Fruit fly (Drosophila melanogaster) whole organism, embryonic: ENCODE results near the gene SMC3.
A peak's percentile ranks its signal among the peaks of the same experiment; 100 is the strongest.

Experiments used
- Atf3 ChIP-seq: fragments of 200-800 bp; sonication (Bioruptor generic); optimal IDR thresholded peaks from 3 replicates; lab custom pipeline; 2016; ENCODE audit warnings: missing biosample characterization, missing genetic modification characterization
- Awh ChIP-seq: fragments of 200-800 bp; sonication (Bioruptor generic); IDR thresholded peaks from 2 replicates; pipeline ENCODE4, ENCODE4 v1.3.6; 2022; ENCODE audit warnings: missing biosample characterization, missing genetic modification characterization
- BEAF-32 ChIP-seq: fragments of 200-800 bp; sonication (Bioruptor generic); optimal IDR thresholded peaks from 3 replicates; lab custom pipeline; 2017; ENCODE audit warnings: missing biosample characterization, missing genetic modification characterization, mild to moderate bottlenecking, moderate library complexity, missing genetic modification reagents
- CG10209 ChIP-seq: fragments of 200-800 bp; sonication (Bioruptor generic); optimal IDR thresholded peaks from 3 replicates; lab custom pipeline; 2017; ENCODE audit warnings: missing biosample characterization, mild to moderate bottlenecking, missing genetic modification characterization, missing genetic modification reagents
- CG10274 ChIP-seq: fragments of 200-800 bp; sonication (Bioruptor generic); optimal IDR thresholded peaks from 3 replicates; lab custom pipeline; 2017; ENCODE audit warnings: missing biosample characterization, mild to moderate bottlenecking, missing genetic modification characterization
- CG13296 ChIP-seq: fragments of 200-800 bp; sonication (Bioruptor generic); optimal IDR thresholded peaks from 3 replicates; lab custom pipeline; 2018; ENCODE audit warnings: missing biosample characterization, mild to moderate bottlenecking, missing genetic modification characterization
- CG14441 ChIP-seq: fragments of 200-800 bp; sonication (Bioruptor generic); IDR thresholded peaks from 2 replicates; pipeline ENCODE4 v1.3.6; 2022; ENCODE audit warnings: missing biosample characterization, missing genetic modification characterization
- CG14860 ChIP-seq: fragments of 200-800 bp; sonication (Bioruptor generic); IDR thresholded peaks from 3 replicates; pipeline ENCODE4 v1.3.6; 2022; ENCODE audit warnings: missing biosample characterization, missing genetic modification characterization; ENCODE audit not compliant: partially characterized antibody
- CG14965 ChIP-seq: fragments of 200-800 bp; sonication (Bioruptor generic); optimal IDR thresholded peaks from 2 replicates; lab custom pipeline; 2016; ENCODE audit warnings: missing biosample characterization, missing genetic modification characterization, borderline replicate concordance
- CG1603 ChIP-seq: fragments of 200-800 bp; sonication (Bioruptor generic); optimal IDR thresholded peaks from 2 replicates; lab custom pipeline; 2019; ENCODE audit warnings: missing biosample characterization, mild to moderate bottlenecking, missing genetic modification characterization, moderate library complexity
- CG2116 ChIP-seq: fragments of 200-800 bp; sonication (Bioruptor generic); optimal IDR thresholded peaks from 3 replicates; lab custom pipeline; 2018; ENCODE audit warnings: missing biosample characterization, mild to moderate bottlenecking, missing genetic modification characterization
- CG2129 ChIP-seq: fragments of 200-800 bp; sonication (Bioruptor generic); IDR thresholded peaks from 2 replicates; pipeline ENCODE4 v1.3.6; 2022; ENCODE audit warnings: missing biosample characterization, missing genetic modification characterization; ENCODE audit not compliant: partially characterized antibody
- CG34422 ChIP-seq: fragments of 200-800 bp; sonication (Bioruptor generic); IDR thresholded peaks from 3 replicates; pipeline ENCODE4 v1.3.6; 2022; ENCODE audit warnings: missing biosample characterization, missing genetic modification characterization
- CG4707 ChIP-seq: fragments of 200-800 bp; sonication (Bioruptor generic); optimal IDR thresholded peaks from 2 replicates; lab custom pipeline; 2018; ENCODE audit warnings: missing biosample characterization, mild to moderate bottlenecking, missing genetic modification characterization, moderate library complexity
- CG6683 ChIP-seq: fragments of 200-800 bp; sonication (Bioruptor generic); optimal IDR thresholded peaks from 2 replicates; lab custom pipeline; 2017; ENCODE audit warnings: missing biosample characterization, mild to moderate bottlenecking, missing genetic modification characterization, missing genetic modification reagents
- CG6689 ChIP-seq: fragments of 200-800 bp; sonication (Bioruptor generic); IDR thresholded peaks from 2 replicates; pipeline ENCODE4 v1.3.6; 2022; ENCODE audit warnings: missing biosample characterization, missing genetic modification characterization
- CG6791 ChIP-seq: fragments of 200-800 bp; sonication (Bioruptor generic); IDR thresholded peaks from 3 replicates; pipeline ENCODE4 v1.3.6; 2022; ENCODE audit warnings: missing biosample characterization, missing genetic modification characterization; ENCODE audit not compliant: partially characterized antibody
- CG7928 ChIP-seq: fragments of 200-800 bp; sonication (Bioruptor generic); optimal IDR thresholded peaks from 2 replicates; lab custom pipeline; 2017; ENCODE audit warnings: missing biosample characterization, mild to moderate bottlenecking, missing genetic modification characterization
- CG7963 ChIP-seq: fragments of 200-800 bp; sonication (Bioruptor generic); IDR thresholded peaks from 3 replicates; pipeline ENCODE4 v1.3.6; 2022; ENCODE audit warnings: missing biosample characterization, missing genetic modification characterization; ENCODE audit not compliant: partially characterized antibody
- CG8765 ChIP-seq: fragments of 200-800 bp; sonication (Bioruptor generic); IDR thresholded peaks from 2 replicates; pipeline ENCODE4 v1.3.6; 2022; ENCODE audit warnings: missing biosample characterization, missing genetic modification characterization
- CG9797 ChIP-seq: fragments of 200-800 bp; sonication (Bioruptor generic); optimal IDR thresholded peaks from 3 replicates; lab custom pipeline; 2018; ENCODE audit warnings: missing biosample characterization, mild to moderate bottlenecking, missing genetic modification characterization
- CG9932 ChIP-seq: fragments of 200-800 bp; sonication (Bioruptor generic); IDR thresholded peaks from 2 replicates; pipeline ENCODE4 v1.3.6; 2022; ENCODE audit warnings: missing biosample characterization, missing genetic modification characterization
- Dip2 ChIP-seq: fragments of 200-800 bp; sonication (Bioruptor generic); IDR thresholded peaks from 2 replicates; pipeline ENCODE4 v1.3.6; 2022; ENCODE audit warnings: missing biosample characterization, missing genetic modification characterization
- Dp ChIP-seq: fragments of 200-800 bp; sonication (Bioruptor generic); optimal IDR thresholded peaks from 2 replicates; lab custom pipeline; 2018; ENCODE audit warnings: missing biosample characterization, mild to moderate bottlenecking, missing genetic modification characterization, moderate library complexity
- Dref ChIP-seq: fragments of 200-800 bp; sonication (Bioruptor generic); IDR thresholded peaks from 2 replicates; pipeline ENCODE4 v1.3.6; 2022; ENCODE audit warnings: missing biosample characterization, missing genetic modification characterization
- Hmx ChIP-seq: fragments of 200-800 bp; sonication (Bioruptor generic); optimal IDR thresholded peaks from 2 replicates; lab custom pipeline; 2016; ENCODE audit warnings: missing biosample characterization, missing genetic modification characterization
- Hr39 ChIP-seq: fragments of >200 bp; optimal IDR thresholded peaks from 2 replicates; lab custom pipeline; 2017
- Kr ChIP-seq: fragments of 200-800 bp; sonication (Bioruptor generic); optimal IDR thresholded peaks from 2 replicates; lab custom pipeline; 2017; ENCODE audit warnings: missing biosample characterization, mild to moderate bottlenecking, missing genetic modification characterization
- Myb ChIP-seq: fragments of 200-800 bp; sonication (Bioruptor generic); optimal IDR thresholded peaks from 2 replicates; lab custom pipeline; 2016; ENCODE audit warnings: missing biosample characterization, missing genetic modification characterization
- NC2α ChIP-seq: fragments of 200-800 bp; sonication (Bioruptor generic); optimal IDR thresholded peaks from 2 replicates; lab custom pipeline; 2016; ENCODE audit warnings: missing biosample characterization, missing genetic modification characterization
- NFAT ChIP-seq: fragments of 200-800 bp; sonication (Bioruptor generic); IDR thresholded peaks from 2 replicates; pipeline ENCODE4 v1.3.6; 2022; ENCODE audit warnings: missing biosample characterization, missing genetic modification characterization
- Oaz ChIP-seq: fragments of 200-800 bp; sonication (Bioruptor generic); IDR thresholded peaks from 2 replicates; pipeline ENCODE4 v1.3.6; 2022; ENCODE audit warnings: missing biosample characterization, missing genetic modification characterization
- Rfx ChIP-seq: fragments of 200-800 bp; sonication (Bioruptor generic); IDR thresholded peaks from 2 replicates; pipeline ENCODE4 v1.3.6; 2022; ENCODE audit warnings: missing biosample characterization, missing genetic modification characterization
- Sox100B ChIP-seq: fragments of 200-800 bp; sonication (Bioruptor generic); optimal IDR thresholded peaks from 3 replicates; lab custom pipeline; 2018; ENCODE audit warnings: missing biosample characterization, mild to moderate bottlenecking, missing genetic modification characterization
- YL-1 ChIP-seq: fragments of 200-800 bp; sonication (Bioruptor generic); optimal IDR thresholded peaks from 3 replicates; lab custom pipeline; 2017; ENCODE audit warnings: missing biosample characterization, mild to moderate bottlenecking, missing genetic modification characterization
- ato ChIP-seq: fragments of 200-800 bp; sonication (Bioruptor generic); IDR thresholded peaks from 2 replicates; pipeline ENCODE4 v1.3.6; 2022; ENCODE audit warnings: missing biosample characterization, missing genetic modification characterization; ENCODE audit not compliant: partially characterized antibody
- bowl ChIP-seq: fragments of 200-800 bp; sonication (Bioruptor generic); IDR thresholded peaks from 2 replicates; pipeline ENCODE4 v1.3.6; 2022; ENCODE audit warnings: missing biosample characterization, missing genetic modification characterization
- cg ChIP-seq: fragments of 200-800 bp; sonication (Bioruptor generic); optimal IDR thresholded peaks from 3 replicates; lab custom pipeline; 2019; ENCODE audit warnings: missing biosample characterization, mild to moderate bottlenecking, missing genetic modification characterization, moderate library complexity
- chinmo ChIP-seq: fragments of 200-800 bp; sonication (Bioruptor generic); IDR thresholded peaks from 4 replicates; pipeline ENCODE4 v1.3.6; 2022; ENCODE audit warnings: missing biosample characterization, missing genetic modification characterization; ENCODE audit not compliant: partially characterized antibody
- dmrt99B ChIP-seq: fragments of 200-800 bp; sonication (Bioruptor generic); optimal IDR thresholded peaks from 2 replicates; lab custom pipeline; 2018; ENCODE audit warnings: missing biosample characterization, mild to moderate bottlenecking, missing genetic modification characterization, moderate library complexity
- exex ChIP-seq: fragments of 200-800 bp; sonication (Bioruptor generic); optimal IDR thresholded peaks from 4 replicates; lab custom pipeline; 2018; ENCODE audit warnings: missing biosample characterization, mild to moderate bottlenecking, missing genetic modification characterization, moderate library complexity
- inv ChIP-seq: fragments of 200-800 bp; sonication (Bioruptor generic); IDR thresholded peaks from 2 replicates; pipeline ENCODE4 v1.3.6; 2022; ENCODE audit warnings: missing biosample characterization, missing genetic modification characterization; ENCODE audit not compliant: partially characterized antibody
- kay ChIP-seq: fragments of 200-800 bp; sonication (Bioruptor generic); optimal IDR thresholded peaks from 2 replicates; lab custom pipeline; 2016; ENCODE audit warnings: missing biosample characterization, missing genetic modification characterization
- pzg ChIP-seq: fragments of 200-800 bp; sonication (Bioruptor generic); optimal IDR thresholded peaks from 3 replicates; lab custom pipeline; 2018; ENCODE audit warnings: missing biosample characterization, mild to moderate bottlenecking, missing genetic modification characterization, moderate library complexity
- rib ChIP-seq: fragments of 200-800 bp; sonication (Bioruptor generic); IDR thresholded peaks from 2 replicates; pipeline ENCODE4 v1.3.6; 2022; ENCODE audit warnings: missing biosample characterization, missing genetic modification characterization
- sc ChIP-seq, 3 experiments: fragments of >200 bp in 2 of 3; fragments of 200-800 bp in 1 of 3; sonication (Bioruptor generic) in 1 of 3; optimal IDR thresholded peaks; 2 replicates in 2 of 3; 3 replicates in 1 of 3; lab custom pipeline; 2017; ENCODE audit warnings: mild to moderate bottlenecking in 1 of 3, missing biosample characterization in 1 of 3, missing genetic modification characterization in 1 of 3, missing genetic modification reagents in 1 of 3
- seq ChIP-seq: fragments of 200-800 bp; sonication (Bioruptor generic); IDR thresholded peaks from 2 replicates; pipeline ENCODE4 v1.3.6; 2022; ENCODE audit warnings: missing biosample characterization, missing genetic modification characterization
- so ChIP-seq: fragments of 200-800 bp; sonication (Bioruptor generic); IDR thresholded peaks from 3 replicates; pipeline ENCODE4 v1.3.6; 2022; ENCODE audit warnings: missing biosample characterization, missing genetic modification characterization
- stwl ChIP-seq: fragments of 200-800 bp; sonication (Bioruptor generic); optimal IDR thresholded peaks from 3 replicates; lab custom pipeline; 2018; ENCODE audit warnings: missing biosample characterization, mild to moderate bottlenecking, missing genetic modification characterization, moderate library complexity
- toy ChIP-seq: fragments of 200-800 bp; sonication (Bioruptor generic); IDR thresholded peaks from 2 replicates; pipeline ENCODE4 v1.3.6; 2022; ENCODE audit warnings: missing biosample characterization, missing genetic modification characterization

SMC3 gene

DNA sequence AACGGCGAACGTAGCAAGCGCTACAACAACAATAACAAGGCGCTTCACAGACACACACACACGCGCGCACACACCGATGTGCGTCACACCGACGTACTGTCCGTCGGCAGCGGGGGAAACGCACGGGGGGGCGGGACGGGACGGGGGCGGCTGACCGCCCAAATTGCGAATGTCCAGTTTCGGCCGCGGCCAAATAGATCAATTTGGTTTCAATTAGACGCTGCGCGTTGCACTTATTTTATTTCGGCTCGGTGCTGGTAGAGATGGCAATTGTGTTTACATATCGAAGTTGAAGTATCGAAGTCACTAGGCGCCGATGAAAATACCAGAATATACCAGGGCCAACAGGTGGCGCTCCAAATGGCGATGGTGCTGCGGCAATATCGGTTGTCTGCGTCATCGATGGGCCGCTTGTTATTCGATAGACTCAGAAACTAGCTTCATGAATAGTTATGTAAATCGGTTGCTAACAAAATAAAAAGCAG is 43.9 kb upstream of the SMC3 start, which contains the start of gene Rok (continued):
- TF ChIP-seq CG34422 (peak; percentile 18), pzg (GFP tag; lab: Kevin White, UChicago) (peak; percentile 80), inv (GFP tag; lab: Robert Waterston, UW) (peak; percentile 81), CG7928 (GFP tag; lab: Kevin White, UChicago) (no peak), CG13296 (GFP tag; lab: Kevin White, UChicago) (no peak), Myb (GFP tag; lab: Kevin White, UChicago) (peak; percentile 16), rib (no peak), ato (GFP tag; lab: Robert Waterston, UW) (0 out of 2 replicates have a peak, but pooled peaks have one; percentile 34), dmrt99B (no peak), CG6791 (peak; percentile 87), CG9797 (peak; percentile 69), Atf3 (no peak), CG1603 (tag; lab: Kevin White, UChicago) (peak; percentile 61), CG10274 (GFP tag; lab: Kevin White, UChicago) (no peak), CG14965 (GFP tag; lab: Kevin White, UChicago) (no peak), Kr (GFP tag; lab: Kevin White, UChicago) (no peak), NFAT (GFP tag; lab: Robert Waterston, UW) (0 out of 2 replicates have a peak, but pooled peaks have one; percentile 32), Awh (GFP tag; lab: Robert Waterston, UW) (no peak), sc (optimal IDR thresholded peaks at IDR 0.05; lab: Kevin White, UChicago) (no peak), sc (GFP tag; optimal IDR thresholded peaks at IDR 0.05; lab: Kevin White, UChicago) (no peak), so (GFP tag; lab: Robert Waterston, UW) (no peak), CG6683 (GFP tag; lab: Kevin White, UChicago) (no peak), Sox100B (no peak), CG2129 (GFP tag; lab: Robert Waterston, UW) (peak; percentile 59), CG10209 (GFP tag; lab: Kevin White, UChicago) (no peak), Dip2 (GFP tag; lab: Robert Waterston, UW) (no peak), toy (no peak), Rfx (GFP tag; lab: Robert Waterston, UW) (peak; percentile 26; the same call in 1 of the 2 replicates), kay (GFP tag; lab: Kevin White, UChicago) (no peak), YL-1 (peak; percentile 6), Dref (GFP tag; lab: Robert Waterston, UW) (peak; percentile 85), CG4707 (GFP tag; lab: Kevin White, UChicago) (no peak), stwl (peak; percentile 27), CG9932 (peak; percentile 34), cg (GFP tag; lab: Kevin White, UChicago) (peak; percentile 99), BEAF-32 (GFP tag; lab: Kevin White, UChicago) (peak; percentile 95), CG14860 (GFP tag; lab: Robert Waterston, UW) (peak; percentile 79), exex (tag; lab: Kevin White, UChicago) (no peak), CG8765 (GFP tag; lab: Robert Waterston, UW) (no peak), chinmo (GFP tag; lab: Robert Waterston, UW) (peak; percentile 76; the same call in 3 of the 4 replicates), Hr39 (peak; percentile 21), Dp (GFP tag; lab: Kevin White, UChicago) (peak; percentile 35), seq (GFP tag; lab: Robert Waterston, UW) (no peak), CG6689 (GFP tag; lab: Robert Waterston, UW) (no peak), Oaz (no peak), CG7963 (GFP tag; lab: Robert Waterston, UW) (peak; percentile 75), NC2α (no peak), CG14441 (GFP tag; lab: Robert Waterston, UW) (peak; percentile 7; the same call in 1 of the 2 replicates), CG2116 (GFP tag; lab: Kevin White, UChicago) (no peak), bowl (GFP tag; lab: Robert Waterston, UW) (no peak), Hmx (GFP tag; lab: Kevin White, UChicago) (no peak)
